Worm (Caenorhabditis elegans): Measurements from ENCODE around the gene AH9.3.

The AH9.3 gene

ce11 chrX:2266366-2266765, 5.5 kb upstream of the AH9.3 start:
- TF ChIP-seq ztf-1 (GFP tag; conservative IDR thresholded peaks at IDR 0.05) (no peak), fos-1 (tag; optimal IDR thresholded peaks at IDR 0.05) (no peak), nhr-6 (tag; optimal IDR thresholded peaks at IDR 0.05) (no peak), sma-9 (GFP tag; optimal IDR thresholded peaks at IDR 0.05) (no peak), sma-9 (tag; optimal IDR thresholded peaks at IDR 0.05) (no peak), alr-1 (tag; optimal IDR thresholded peaks at IDR 0.05) (no peak), unc-62 (GFP tag; optimal IDR thresholded peaks at IDR 0.05) (no peak), R02D3.7 (tag; optimal IDR thresholded peaks at IDR 0.05) (no peak), ztf-11 (tag; optimal IDR thresholded peaks at IDR 0.05) (no peak), egl-27 (tag; optimal IDR thresholded peaks at IDR 0.05) (no peak), sem-4 (tag; optimal IDR thresholded peaks at IDR 0.05) (no peak), skn-1 (tag; optimal IDR thresholded peaks at IDR 0.05) (no peak), mab-5 (tag; optimal IDR thresholded peaks at IDR 0.05) (peak; percentile 43), ama-1 (optimal IDR thresholded peaks at IDR 0.05) (no peak), unc-55 (GFP tag; optimal IDR thresholded peaks at IDR 0.05) (peak; percentile 36)

- TF ChIP-seq aly-2 (tag; optimal IDR thresholded peaks at IDR 0.05) = no peak
- TF ChIP-seq skn-1 (tag; optimal IDR thresholded peaks at IDR 0.05) = no peak
- TF ChIP-seq ztf-1 (GFP tag; conservative IDR thresholded peaks at IDR 0.05) = no peak
- TF ChIP-seq mab-5 (tag; optimal IDR thresholded peaks at IDR 0.05) = no peak
- peak in 1 of 2 experiments; percentile 7 for TF ChIP-seq mdl-1 (tag; optimal IDR thresholded peaks at IDR 0.05)
- no peak for TF ChIP-seq nhr-12 (tag; optimal IDR thresholded peaks at IDR 0.05)
- TF ChIP-seq nhr-6 (tag; optimal IDR thresholded peaks at IDR 0.05) = no peak
Measured at ce11 chrX:2265069-2265468, 4.2 kb upstream of the AH9.3 start.

DNA sequence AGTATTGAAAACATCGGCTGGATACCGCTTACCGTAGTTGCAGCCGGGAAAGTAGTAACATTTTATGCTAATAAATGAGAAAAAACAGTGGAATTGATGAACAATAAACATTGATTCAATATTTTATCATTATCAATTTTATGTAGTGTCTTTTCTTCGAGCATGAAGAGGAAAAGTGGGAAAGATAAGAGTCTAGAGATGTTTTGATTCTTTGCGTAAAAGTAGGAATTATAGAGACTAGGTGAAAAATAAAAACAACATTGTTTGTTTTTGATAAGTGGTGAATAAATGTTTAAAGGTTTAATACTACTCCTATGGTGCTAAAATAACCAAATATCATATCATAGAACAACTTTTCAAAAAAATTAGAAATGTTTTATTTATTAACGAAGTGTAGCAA, 1.5 kb upstream of the AH9.3 start:
- TF ChIP-seq fos-1 (tag; optimal IDR thresholded peaks at IDR 0.05) (peak; percentile 20), mdl-1 (tag; optimal IDR thresholded peaks at IDR 0.05) (no peak)

DNA sequence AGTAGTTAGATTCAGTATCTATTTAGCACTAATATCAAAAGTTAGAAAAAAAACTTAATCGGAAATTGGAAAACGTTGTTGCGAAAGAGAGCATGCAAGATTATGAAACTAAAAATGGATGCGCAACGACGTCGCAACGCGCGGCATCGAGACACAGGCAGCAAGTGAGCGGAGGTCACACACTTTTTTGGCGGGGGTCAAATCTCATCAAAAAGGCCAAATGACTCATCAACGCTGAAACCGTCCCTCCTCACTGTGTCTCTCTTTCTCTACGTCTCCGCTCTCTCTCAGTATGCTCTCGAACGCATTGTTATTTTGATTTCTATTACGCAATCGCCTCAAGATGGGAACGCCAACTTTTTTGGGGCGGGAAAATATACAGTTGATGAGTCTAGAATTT, 2.5 kb downstream of the AH9.3 start:
- TF ChIP-seq elt-3 (tag; optimal IDR thresholded peaks at IDR 0.05) = no peak
- no peak for TF ChIP-seq sem-4 (tag; optimal IDR thresholded peaks at IDR 0.05)
- TF ChIP-seq sma-3 (GFP tag; optimal IDR thresholded peaks at IDR 0.05) = no peak
- peak; percentile 24 for TF ChIP-seq nhr-129 (tag; optimal IDR thresholded peaks at IDR 0.05)
- no peak for TF ChIP-seq ceh-82 (tag; optimal IDR thresholded peaks at IDR 0.05)
- TF ChIP-seq unc-55 (GFP tag; optimal IDR thresholded peaks at IDR 0.05) = peak; percentile 6
- peak; percentile 5 for TF ChIP-seq F13H6.1 (tag; optimal IDR thresholded peaks at IDR 0.05)
- TF ChIP-seq fos-1 (tag; optimal IDR thresholded peaks at IDR 0.05) = peak; percentile 70

DNA sequence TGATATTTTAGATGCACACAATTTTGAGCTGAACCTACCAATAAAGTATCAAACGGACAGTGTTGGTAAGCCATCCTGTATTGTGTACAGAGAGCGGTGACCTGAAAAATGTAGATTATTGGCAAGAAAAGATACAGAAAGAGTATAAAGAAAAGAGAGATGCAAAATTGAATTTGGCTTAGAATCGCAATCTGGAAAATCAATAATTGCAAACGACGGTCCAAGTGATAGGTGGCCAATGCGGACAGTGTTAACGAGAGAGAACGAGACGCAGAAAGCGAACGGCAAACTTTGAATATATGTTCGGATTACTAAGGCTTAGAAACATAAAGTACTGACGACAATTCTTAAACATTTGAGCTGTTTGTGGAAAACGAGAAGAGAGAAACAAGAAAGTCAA, 2.9 kb downstream of the AH9.3 start, which contains the start of gene crn-4:
crn-4 (minus strand) TSS at position 101 of the 400 bp plus-strand sequence.
- TF ChIP-seq skn-1 (tag; optimal IDR thresholded peaks at IDR 0.05) (no peak), nhr-10 (tag; optimal IDR thresholded peaks at IDR 0.05) (no peak), ztf-1 (GFP tag; conservative IDR thresholded peaks at IDR 0.05) (no peak), gmeb-1 (tag; optimal IDR thresholded peaks at IDR 0.05) (no peak), nhr-21 (tag; optimal IDR thresholded peaks at IDR 0.05) (no peak), ztf-11 (tag; optimal IDR thresholded peaks at IDR 0.05) (no peak), egl-27 (tag; optimal IDR thresholded peaks at IDR 0.05) (no peak), ZK546.5 (tag; optimal IDR thresholded peaks at IDR 0.05) (no peak), nhr-11 (tag; optimal IDR thresholded peaks at IDR 0.05) (no peak), ceh-16 (tag; optimal IDR thresholded peaks at IDR 0.05) (no peak), zag-1 (tag; optimal IDR thresholded peaks at IDR 0.05) (no peak), lin-39 (tag; optimal IDR thresholded peaks at IDR 0.05) (no peak), blmp-1 (tag; optimal IDR thresholded peaks at IDR 0.05; ENCODE audit: insufficient read depth) (no peak), elt-3 (tag; optimal IDR thresholded peaks at IDR 0.05) (no peak), mab-5 (tag; optimal IDR thresholded peaks at IDR 0.05) (no peak)

- TF ChIP-seq sma-9 (GFP tag; optimal IDR thresholded peaks at IDR 0.05) = no peak
- no peak for TF ChIP-seq sma-9 (tag; optimal IDR thresholded peaks at IDR 0.05)
- TF ChIP-seq ZK546.5 (tag; optimal IDR thresholded peaks at IDR 0.05) = no peak
- no peak for TF ChIP-seq lin-39 (tag; optimal IDR thresholded peaks at IDR 0.05)
- no peak for TF ChIP-seq elt-1 (tag; optimal IDR thresholded peaks at IDR 0.05)
- no peak for TF ChIP-seq ama-1 (optimal IDR thresholded peaks at IDR 0.05)
- TF ChIP-seq nhr-23 (tag; optimal IDR thresholded peaks at IDR 0.05) = no peak
- no peak for TF ChIP-seq aly-2 (tag; optimal IDR thresholded peaks at IDR 0.05)
- TF ChIP-seq R02D3.7 (tag; optimal IDR thresholded peaks at IDR 0.05) = no peak
- TF ChIP-seq ztf-4 (tag; optimal IDR thresholded peaks at IDR 0.05) = no peak
- no peak for TF ChIP-seq nhr-237 (tag; optimal IDR thresholded peaks at IDR 0.05)
- TF ChIP-seq mab-5 (tag; optimal IDR thresholded peaks at IDR 0.05) = no peak
- TF ChIP-seq dmd-4 (tag; optimal IDR thresholded peaks at IDR 0.05) = no peak
- no peak for TF ChIP-seq zag-1 (tag; optimal IDR thresholded peaks at IDR 0.05)
- TF ChIP-seq fos-1 (tag; optimal IDR thresholded peaks at IDR 0.05) = no peak
- TF ChIP-seq egl-27 (tag; optimal IDR thresholded peaks at IDR 0.05) = no peak
- TF ChIP-seq nhr-10 (tag; optimal IDR thresholded peaks at IDR 0.05) = no peak
- no peak for TF ChIP-seq ceh-16 (tag; optimal IDR thresholded peaks at IDR 0.05)
- TF ChIP-seq unc-55 (GFP tag; optimal IDR thresholded peaks at IDR 0.05) = no peak
- no peak for TF ChIP-seq unc-62 (GFP tag; optimal IDR thresholded peaks at IDR 0.05)
Measured at ce11 chrX:2246908-2247307, 14.0 kb downstream of the AH9.3 start, which contains the start of gene AH9.1. TSS of gene AH9.1 (minus strand) at chrX:2247008.

All from whole organism, L2 larva.